Fruit fly (Drosophila melanogaster): ENCODE results near the gene veli.

DNA sequence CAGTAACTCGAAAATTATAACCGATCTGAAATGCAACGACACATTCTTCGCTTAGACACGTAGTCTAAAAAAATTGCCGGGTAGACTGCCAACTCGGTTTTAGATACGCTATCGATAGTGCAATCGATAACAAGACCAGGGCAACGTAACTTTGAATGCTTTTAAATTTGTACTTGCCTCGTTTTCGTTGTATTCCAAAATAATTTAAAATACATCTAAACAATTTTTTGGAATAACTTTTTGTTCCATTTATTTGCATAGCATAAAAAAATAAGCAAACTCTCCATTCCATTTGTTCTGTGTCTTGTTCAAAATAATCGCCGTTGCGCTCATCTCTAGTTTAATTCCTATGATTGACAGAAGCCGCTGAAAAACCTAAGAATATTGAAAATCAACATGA is 4.2 kb upstream of the veli start, which contains the start of the genes Stt3B and CG11839:
- no peak for TF ChIP-seq cic (GFP tag; optimal IDR thresholded peaks at IDR 0.05)
- TF ChIP-seq Hr96 (GFP tag; optimal IDR thresholded peaks at IDR 0.05): no peak
- peak; percentile 51 for TF ChIP-seq Clk (GFP tag; optimal IDR thresholded peaks at IDR 0.05)
- peak; percentile 45 for TF ChIP-seq Crg-1 (GFP tag; optimal IDR thresholded peaks at IDR 0.05)
- no peak for TF ChIP-seq CG5204 (GFP tag; optimal IDR thresholded peaks at IDR 0.05)
- TF ChIP-seq kay (GFP tag; ENCODE audit: borderline replicate concordance): no peak
- peak; percentile 48 for TF ChIP-seq CG33017 (tag; optimal IDR thresholded peaks at IDR 0.05)
- peak; percentile 77 for TF ChIP-seq CG11617 (GFP tag; optimal IDR thresholded peaks at IDR 0.05)
- TF ChIP-seq Mnt (GFP tag; optimal IDR thresholded peaks at IDR 0.05): peak; percentile 82
